Worm (Caenorhabditis elegans) whole organism, late embryonic: ENCODE data around the gene str-139.

Experiments
- C08G9.2 ChIP-seq: sonication (generic microtip); optimal IDR thresholded peaks from 2 replicates; lab custom pipeline; 2016; ENCODE audit warnings: mild to moderate bottlenecking, missing genetic modification characterization, moderate library complexity, missing compliant biosample characterization
- C38D4.7 ChIP-seq: fragments of 200-800 bp; sonication (Bioruptor generic); optimal IDR thresholded peaks from 2 replicates; lab custom pipeline; 2018; ENCODE audit warnings: mild to moderate bottlenecking, missing genetic modification characterization, moderate library complexity, missing compliant biosample characterization
- F13H6.1 ChIP-seq: sonication (generic microtip); optimal IDR thresholded peaks from 2 replicates; lab custom pipeline; 2016; ENCODE audit warnings: missing genetic modification characterization, missing compliant biosample characterization
- T23F11.4 ChIP-seq: fragments of 200-800 bp; sonication (Bioruptor generic); optimal IDR thresholded peaks from 2 replicates; lab custom pipeline; 2018; ENCODE audit warnings: mild to moderate bottlenecking, missing genetic modification characterization, missing compliant biosample characterization
- Y22D7AL.16 ChIP-seq: sonication (generic microtip); optimal IDR thresholded peaks from 2 replicates; lab custom pipeline; 2016; ENCODE audit warnings: missing genetic modification characterization, missing compliant biosample characterization
- ahr-1 ChIP-seq: sonication (generic microtip); optimal IDR thresholded peaks from 2 replicates; lab custom pipeline; 2016; ENCODE audit warnings: missing genetic modification characterization, missing compliant biosample characterization
- ama-1 ChIP-seq: fragments of 150-350 bp; optimal IDR thresholded peaks from 2 replicates; lab custom pipeline; 2014
- ceh-18 ChIP-seq: sonication (generic microtip); optimal IDR thresholded peaks from 2 replicates; lab custom pipeline; 2016; ENCODE audit warnings: missing genetic modification characterization, missing compliant biosample characterization
- ceh-22 ChIP-seq: sonication (generic microtip); optimal IDR thresholded peaks from 2 replicates; lab custom pipeline; 2017; ENCODE audit warnings: missing biosample characterization, missing genetic modification characterization
- ceh-31 ChIP-seq: sonication (generic microtip); optimal IDR thresholded peaks from 2 replicates; lab custom pipeline; 2016; ENCODE audit warnings: missing genetic modification characterization, missing compliant biosample characterization
- ceh-45 ChIP-seq: fragments of 200-800 bp; sonication (Bioruptor generic); IDR thresholded peaks from 2 replicates; pipeline ENCODE4 v1.3.6; 2022; ENCODE audit warnings: missing genetic modification reagents, missing genetic modification characterization, missing compliant biosample characterization
- ceh-48 ChIP-seq: sonication (generic microtip); optimal IDR thresholded peaks from 2 replicates; lab custom pipeline; 2016; ENCODE audit warnings: missing genetic modification characterization, inconsistent platforms, missing compliant biosample characterization
- ceh-6 ChIP-seq: fragments of 200-800 bp; sonication (Bioruptor generic); optimal IDR thresholded peaks from 2 replicates; lab custom pipeline; 2018; ENCODE audit warnings: mild to moderate bottlenecking, missing genetic modification characterization, missing compliant biosample characterization
- ceh-9 ChIP-seq: sonication (generic microtip); optimal IDR thresholded peaks from 2 replicates; lab custom pipeline; 2016; ENCODE audit warnings: mild to moderate bottlenecking, missing genetic modification characterization, inconsistent platforms, missing compliant biosample characterization
- dve-1 ChIP-seq: sonication (generic microtip); optimal IDR thresholded peaks from 2 replicates; lab custom pipeline; 2017; ENCODE audit warnings: antibody characterized with exemption, mild to moderate bottlenecking, missing genetic modification characterization, missing compliant biosample characterization
- elt-4 ChIP-seq: sonication (generic microtip); optimal IDR thresholded peaks from 2 replicates; lab custom pipeline; 2016; ENCODE audit warnings: missing genetic modification characterization, missing compliant biosample characterization
- eyg-1 ChIP-seq: sonication (generic microtip); optimal IDR thresholded peaks from 2 replicates; lab custom pipeline; 2016; ENCODE audit warnings: missing genotype, missing genetic modification characterization, missing compliant biosample characterization
- fkh-10 ChIP-seq: fragments of 150-350 bp; optimal IDR thresholded peaks from 2 replicates; lab custom pipeline; 2014; ENCODE audit warnings: missing biosample characterization, missing genetic modification reagents, missing genetic modification characterization
- hlh-30 ChIP-seq: sonication (generic microtip); optimal IDR thresholded peaks from 2 replicates; lab custom pipeline; 2017; ENCODE audit warnings: antibody characterized with exemption, missing genetic modification characterization, missing compliant biosample characterization; ENCODE audit not compliant: insufficient read depth
- mec-3 ChIP-seq: sonication (generic microtip); optimal IDR thresholded peaks from 2 replicates; lab custom pipeline; 2016; ENCODE audit warnings: borderline replicate concordance, missing genetic modification characterization, missing compliant biosample characterization
- nhr-232 ChIP-seq: sonication (generic microtip); optimal IDR thresholded peaks from 2 replicates; lab custom pipeline; 2016; ENCODE audit warnings: missing genetic modification characterization, missing compliant biosample characterization
- npax-4 ChIP-seq: sonication (generic microtip); optimal IDR thresholded peaks from 2 replicates; lab custom pipeline; 2016; ENCODE audit warnings: missing genetic modification characterization, missing compliant biosample characterization
- pag-3 ChIP-seq: sonication (generic microtip); optimal IDR thresholded peaks from 2 replicates; lab custom pipeline; 2016; ENCODE audit warnings: missing compliant biosample characterization, missing genetic modification characterization, borderline replicate concordance
- pat-9 ChIP-seq: fragments of 200-800 bp; sonication (Bioruptor generic); optimal IDR thresholded peaks from 2 replicates; lab custom pipeline; 2018; ENCODE audit warnings: mild to moderate bottlenecking, missing genetic modification characterization, moderate library complexity, missing compliant biosample characterization
- pha-2 ChIP-seq: sonication (generic microtip); optimal IDR thresholded peaks from 2 replicates; lab custom pipeline; 2017; ENCODE audit warnings: mild to moderate bottlenecking, missing genetic modification characterization, missing compliant biosample characterization
- pqm-1 ChIP-seq: sonication (generic microtip); optimal IDR thresholded peaks from 2 replicates; lab custom pipeline; 2016; ENCODE audit warnings: missing genetic modification characterization, missing compliant biosample characterization
- rnt-1 ChIP-seq: sonication (generic microtip); optimal IDR thresholded peaks from 2 replicates; lab custom pipeline; 2016; ENCODE audit warnings: missing genetic modification characterization, missing compliant biosample characterization
- sox-2 ChIP-seq: fragments of 200-800 bp; sonication (Bioruptor generic); IDR thresholded peaks from 2 replicates; pipeline ENCODE4 v1.3.6; 2022; ENCODE audit warnings: missing genetic modification reagents, missing genetic modification characterization, missing compliant biosample characterization
- sox-4 ChIP-seq: sonication (generic microtip); optimal IDR thresholded peaks from 2 replicates; lab custom pipeline; 2017; ENCODE audit warnings: mild to moderate bottlenecking, missing genetic modification characterization, inconsistent platforms, missing compliant biosample characterization
- syd-9 ChIP-seq: sonication (generic microtip); optimal IDR thresholded peaks from 2 replicates; lab custom pipeline; 2016; ENCODE audit warnings: mild to moderate bottlenecking, missing genetic modification characterization, moderate library complexity, missing compliant biosample characterization
- tbx-2 ChIP-seq: sonication (generic microtip); optimal IDR thresholded peaks from 2 replicates; lab custom pipeline; 2016; ENCODE audit warnings: missing genetic modification characterization, missing compliant biosample characterization
- ttx-3 ChIP-seq: sonication (generic microtip); optimal IDR thresholded peaks from 2 replicates; lab custom pipeline; 2016; ENCODE audit warnings: missing genetic modification reagents, missing genetic modification characterization, missing compliant biosample characterization
- unc-3 ChIP-seq, 2 experiments: fragments of 200-800 bp in 1 of 2; sonication (Bioruptor generic) in 1 of 2; sonication (generic microtip) in 1 of 2; conservative IDR thresholded peaks in 1 of 2; optimal IDR thresholded peaks in 1 of 2; 2 replicates each; pipeline versions ENCODE4 v1.3.6 to Lab custom; 2016 to 2022; ENCODE audit warnings: missing compliant biosample characterization in 2 of 2, missing genetic modification characterization in 2 of 2, missing genetic modification reagents in 1 of 2
- unc-55 ChIP-seq: sonication (generic microtip); optimal IDR thresholded peaks from 2 replicates; lab custom pipeline; 2017; ENCODE audit warnings: missing biosample characterization, missing genetic modification reagents, missing genetic modification characterization
- unc-86 ChIP-seq: sonication (generic microtip); optimal IDR thresholded peaks from 2 replicates; lab custom pipeline; 2016; ENCODE audit warnings: missing genetic modification characterization, missing compliant biosample characterization
- zip-5 ChIP-seq: sonication (generic microtip); optimal IDR thresholded peaks from 2 replicates; lab custom pipeline; 2016; ENCODE audit warnings: missing genetic modification characterization, missing compliant biosample characterization
- ztf-16 ChIP-seq: sonication (generic microtip); optimal IDR thresholded peaks from 2 replicates; lab custom pipeline; 2017; ENCODE audit warnings: missing genetic modification characterization, missing compliant biosample characterization

str-139 gene

ce11 chrV:8044957-8045356 lies 17.0 kb downstream of the str-139 start:
- TF ChIP-seq sox-2 (GFP tag; lab: Robert Waterston, UW) (no peak), hlh-30 (no peak)

- TF ChIP-seq rnt-1 (tag; lab: Kevin White, UChicago), result no peak
- no peak for TF ChIP-seq ceh-45 (GFP tag; lab: Robert Waterston, UW)
- no peak for TF ChIP-seq ceh-9 (tag; lab: Kevin White, UChicago)
- no peak for TF ChIP-seq dve-1 (tag; lab: Kevin White, UChicago)
- no peak for TF ChIP-seq eyg-1 (tag; lab: Kevin White, UChicago)
- TF ChIP-seq F13H6.1 (tag; lab: Kevin White, UChicago), result no peak
- no peak for TF ChIP-seq unc-55 (GFP tag; lab: Kevin White, UChicago)
- TF ChIP-seq syd-9 (tag; lab: Kevin White, UChicago), result no peak
- TF ChIP-seq pag-3 (tag; lab: Kevin White, UChicago), result no peak
- TF ChIP-seq pha-2 (tag; lab: Kevin White, UChicago), result no peak
- TF ChIP-seq fkh-10, result no peak
- no peak for TF ChIP-seq zip-5 (tag; lab: Kevin White, UChicago)
- TF ChIP-seq sox-4 (tag; lab: Kevin White, UChicago), result no peak
Measured at ce11 chrV:8043664-8044063, 18.3 kb downstream of the str-139 start.

- TF ChIP-seq pqm-1 (tag; lab: Kevin White, UChicago), result no peak
- no peak for TF ChIP-seq nhr-232 (tag; lab: Kevin White, UChicago)
- TF ChIP-seq hlh-30, result no peak
- TF ChIP-seq ahr-1, result no peak
- TF ChIP-seq pat-9 (tag; lab: Kevin White, UChicago), result no peak
- no peak for TF ChIP-seq ttx-3 (tag; lab: Kevin White, UChicago)
- no peak for TF ChIP-seq ceh-22 (tag; lab: Kevin White, UChicago)
Measured at ce11 chrV:8041336-8041868, 20.6 kb downstream of the str-139 start.

ce11 chrV:8040247-8041084 lies 21.5 kb downstream of the str-139 start:
- TF ChIP-seq elt-4 (tag; lab: Kevin White, UChicago) (no peak), C38D4.7 (no peak), ttx-3 (tag; lab: Kevin White, UChicago) (no peak), rnt-1 (tag; lab: Kevin White, UChicago) (no peak), F13H6.1 (tag; lab: Kevin White, UChicago) (no peak), Y22D7AL.16 (tag; lab: Kevin White, UChicago) (no peak), ceh-48 (tag; lab: Kevin White, UChicago) (no peak), fkh-10 (no peak), npax-4 (tag; lab: Kevin White, UChicago) (no peak), unc-55 (GFP tag; lab: Kevin White, UChicago) (no peak), T23F11.4 (GFP tag; lab: Kevin White, UChicago) (no peak), ceh-18 (no peak), ceh-45 (GFP tag; lab: Robert Waterston, UW) (no peak), tbx-2 (tag; lab: Kevin White, UChicago) (peak; percentile 10), ahr-1 (no peak), sox-2 (GFP tag; lab: Robert Waterston, UW) (no peak), ceh-31 (tag; lab: Kevin White, UChicago) (peak; percentile 29), ama-1 (lab: Kevin White, UChicago) (peak; percentile 85), pag-3 (tag; lab: Kevin White, UChicago) (no peak), ceh-22 (tag; lab: Kevin White, UChicago) (no peak), ztf-16 (no peak)
- TF ChIP-seq, all 69 proteins: peak for 3

ce11 chrV:8039606-8040005 lies 22.4 kb downstream of the str-139 start:
- TF ChIP-seq syd-9 (tag; lab: Kevin White, UChicago) (no peak), unc-86 (tag; lab: Kevin White, UChicago) (no peak), mec-3 (tag; lab: Kevin White, UChicago) (no peak), C08G9.2 (no peak), ceh-6 (GFP tag; lab: Kevin White, UChicago) (no peak), rnt-1 (tag; lab: Kevin White, UChicago) (no peak), ceh-22 (tag; lab: Kevin White, UChicago) (no peak), unc-55 (GFP tag; lab: Kevin White, UChicago) (no peak), pha-2 (tag; lab: Kevin White, UChicago) (no peak), unc-3 (GFP tag; conservative IDR thresholded peaks at IDR 0.05; lab: Robert Waterston, UW) (no peak), unc-3 (tag; optimal IDR thresholded peaks at IDR 0.05; lab: Kevin White, UChicago) (no peak)
- TF ChIP-seq, all 69 proteins: peak for 0
